Worm (Caenorhabditis elegans): ENCODE data around the gene T16G12.9.

T16G12.9 gene

DNA sequence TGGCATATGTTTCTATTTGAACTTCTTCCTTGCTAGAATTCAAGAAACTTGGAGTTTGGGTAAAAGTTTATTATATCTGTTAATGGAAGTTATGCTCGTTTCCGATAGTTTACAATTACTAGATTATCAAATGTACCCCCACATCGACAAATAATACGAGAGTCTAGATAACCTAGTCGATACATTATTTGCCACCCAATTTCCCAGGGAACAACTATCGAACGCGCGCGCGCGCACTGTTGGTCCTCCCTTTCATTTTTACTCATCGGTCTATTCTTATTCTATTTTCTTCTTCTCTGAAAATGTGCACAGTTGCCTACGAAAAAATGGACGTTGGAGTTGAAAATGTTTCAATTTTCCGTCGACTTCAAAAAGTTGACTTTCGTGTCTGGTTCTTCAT is 17.5 kb downstream of the T16G12.9 start, which contains the start of gene T16G12.13:
T16G12.13 (plus strand) TSS at position 293 of the 400 bp plus-strand sequence.
- TF ChIP-seq attf-3 (GFP tag; conservative IDR thresholded peaks at IDR 0.05) (no peak), egl-44 (GFP tag; IDR thresholded peaks at IDR 0.05) (no peak), snpc-4 (GFP tag; optimal IDR thresholded peaks at IDR 0.05) (no peak), snpc-4 (tag; optimal IDR thresholded peaks at IDR 0.05) (no peak), aptf-2 (GFP tag; conservative IDR thresholded peaks at IDR 0.05) (peak; percentile 91), efl-1 (GFP tag; optimal IDR thresholded peaks at IDR 0.05) (peak; percentile 31), madf-6 (GFP tag; IDR thresholded peaks at IDR 0.05) (peak; percentile 37; the same call in 1 of the 2 replicates)

DNA sequence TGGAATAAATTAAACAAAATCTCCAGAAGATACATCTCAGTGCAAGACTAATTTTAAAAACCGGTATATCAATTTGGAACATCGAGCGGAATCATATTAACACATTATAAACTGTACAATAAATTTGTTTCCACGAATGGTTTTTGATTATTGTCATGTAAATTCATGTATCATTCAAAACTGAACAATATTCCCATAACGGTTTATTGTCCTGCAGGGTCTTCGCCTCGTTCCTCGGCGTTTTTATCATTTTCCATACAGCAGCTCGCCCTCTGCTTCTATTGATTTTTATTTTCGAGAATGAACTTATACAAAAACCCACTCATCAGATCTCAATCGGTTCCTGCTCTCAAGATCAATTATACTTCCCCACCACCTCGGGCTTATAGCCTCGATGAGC is 19.0 kb downstream of the T16G12.9 start, which contains the start of gene T16G12.8:
T16G12.8 (plus strand) TSS at position 301 of the 400 bp plus-strand sequence.
- TF ChIP-seq madf-3 (GFP tag; IDR thresholded peaks at IDR 0.05) (no peak), die-1 (tag; optimal IDR thresholded peaks at IDR 0.05) (no peak), ztf-18 (tag; optimal IDR thresholded peaks at IDR 0.05) (no peak), ceh-27 (GFP tag; optimal IDR thresholded peaks at IDR 0.05) (no peak), hrde-1 (tag; optimal IDR thresholded peaks at IDR 0.05; ENCODE audit: borderline replicate concordance) (no peak), xnd-1 (tag; optimal IDR thresholded peaks at IDR 0.05) (no peak), lsy-27 (tag; optimal IDR thresholded peaks at IDR 0.05; ENCODE audit: borderline replicate concordance, insufficient read depth) (no peak), egl-44 (GFP tag; IDR thresholded peaks at IDR 0.05) (no peak), F37B4.10 (GFP tag; IDR thresholded peaks at IDR 0.05) (no peak), Y79H2A.3 (GFP tag; conservative IDR thresholded peaks at IDR 0.05) (no peak), F57C9.4 (tag; optimal IDR thresholded peaks at IDR 0.05) (no peak), Y67H2A.10 (GFP tag; conservative IDR thresholded peaks at IDR 0.05) (no peak), let-607 (tag; optimal IDR thresholded peaks at IDR 0.05) (no peak), fkh-3 (tag; optimal IDR thresholded peaks at IDR 0.05) (no peak), mcd-1 (GFP tag; IDR thresholded peaks at IDR 0.05) (no peak), lag-1 (GFP tag; IDR thresholded peaks at IDR 0.05) (no peak), gei-17 (GFP tag; optimal IDR thresholded peaks at IDR 0.05) (no peak), sptf-2 (GFP tag; optimal IDR thresholded peaks at IDR 0.05) (no peak), F49E8.2 (tag; optimal IDR thresholded peaks at IDR 0.05; ENCODE audit: insufficient read depth) (no peak), attf-3 (GFP tag; conservative IDR thresholded peaks at IDR 0.05) (no peak)

DNA sequence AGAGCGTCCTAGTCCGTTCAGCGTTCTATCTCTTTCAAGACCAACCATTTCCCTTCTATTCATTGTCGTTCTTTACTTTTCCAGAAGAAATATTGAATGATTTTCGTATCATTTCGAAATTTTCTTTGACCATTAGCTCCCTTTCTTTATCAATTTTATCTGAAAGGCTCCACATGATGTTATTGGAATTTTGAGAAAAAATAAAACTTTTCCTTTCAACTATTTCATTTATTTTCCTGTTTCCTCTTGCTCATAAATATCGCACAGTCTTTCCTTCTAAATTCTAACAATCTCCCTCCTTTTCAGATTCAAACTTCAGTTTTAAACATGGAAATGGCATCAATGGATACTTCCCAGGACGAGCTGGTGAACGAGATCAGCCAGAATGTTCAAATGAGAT is 20.5 kb downstream of the T16G12.9 start, which contains the start of gene T16G12.4:
T16G12.4 (plus strand) TSS at position 301 of the 400 bp plus-strand sequence.
- TF ChIP-seq nhr-90 (tag; optimal IDR thresholded peaks at IDR 0.05) (no peak), mxl-1 (tag; optimal IDR thresholded peaks at IDR 0.05) (no peak), madf-3 (GFP tag; IDR thresholded peaks at IDR 0.05) (no peak), ztf-6 (GFP tag; IDR thresholded peaks at IDR 0.05) (no peak), Y56A3A.18 (GFP tag; IDR thresholded peaks at IDR 0.05) (no peak), F33H1.4 (GFP tag; IDR thresholded peaks at IDR 0.05) (no peak), ZK185.1 (tag; optimal IDR thresholded peaks at IDR 0.05; ENCODE audit: poor library complexity, severe bottlenecking) (no peak), F22D6.2 (tag; optimal IDR thresholded peaks at IDR 0.05) (no peak), sdz-38 (tag; optimal IDR thresholded peaks at IDR 0.05) (no peak), B0336.3 (GFP tag; IDR thresholded peaks at IDR 0.05) (no peak), dox-1 (GFP tag; IDR thresholded peaks at IDR 0.05) (no peak), fkh-3 (tag; optimal IDR thresholded peaks at IDR 0.05) (no peak), C17E4.6 (GFP tag; IDR thresholded peaks at IDR 0.05) (no peak), F23B12.7 (tag; optimal IDR thresholded peaks at IDR 0.05; ENCODE audit: insufficient read depth) (no peak), madf-6 (GFP tag; IDR thresholded peaks at IDR 0.05) (no peak), pha-4 (tag; optimal IDR thresholded peaks at IDR 0.05) (no peak), zim-3 (tag; optimal IDR thresholded peaks at IDR 0.05) (no peak)

All from whole organism, young adult.